Worm (Caenorhabditis elegans): ENCODE data around the gene F11A10.6.

DNA sequence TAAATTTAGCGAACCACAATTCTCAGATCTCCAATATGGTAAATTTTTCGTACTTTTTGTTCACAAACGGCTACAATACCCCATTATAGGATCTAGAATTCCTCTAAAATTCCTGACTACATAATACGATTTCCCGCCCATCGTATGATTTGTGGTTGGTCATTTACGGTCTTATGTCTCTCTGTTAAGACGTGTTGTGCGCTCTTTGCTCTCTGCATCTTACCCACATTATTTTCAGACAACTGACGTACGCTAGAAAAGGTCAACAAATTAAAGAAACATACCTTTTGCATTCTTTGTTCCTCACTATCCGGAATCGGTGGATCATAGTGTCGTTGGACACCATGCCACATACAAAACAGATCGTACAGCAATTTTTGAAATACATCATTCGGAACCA is 46.4 kb downstream of the F11A10.6 start:
- no peak for TF ChIP-seq ama-1 (optimal IDR thresholded peaks at IDR 0.05)
- no peak for TF ChIP-seq tbx-2 (tag; optimal IDR thresholded peaks at IDR 0.05)
- TF ChIP-seq nhr-25 (tag; optimal IDR thresholded peaks at IDR 0.05) = no peak
- no peak for TF ChIP-seq fkh-10 (GFP tag; optimal IDR thresholded peaks at IDR 0.05)
- TF ChIP-seq ztf-11 (tag; optimal IDR thresholded peaks at IDR 0.05) = no peak
- no peak for TF ChIP-seq snpc-4 (tag; optimal IDR thresholded peaks at IDR 0.05)

Measured in whole organism, L3 larva.